Worm (Caenorhabditis elegans): ENCODE measurements around the gene mec-12.
A peak's percentile ranks its signal among the peaks of the same experiment; 100 is the strongest.

mec-12 gene

ce11 chrIII:3176775-3177174 lies 37.7 kb upstream of the mec-12 start:
- 0 out of 2 replicates have a peak, but pooled peaks have one; percentile 28 for TF ChIP-seq dox-1 (GFP tag; IDR thresholded peaks at IDR 0.05)
- peak; percentile 69 for TF ChIP-seq zfh-2 (GFP tag; conservative IDR thresholded peaks at IDR 0.05)
- TF ChIP-seq lin-26 (GFP tag; IDR thresholded peaks at IDR 0.05), result 0 out of 2 replicates have a peak, but pooled peaks have one; percentile 14
- TF ChIP-seq sea-2 (GFP tag; IDR thresholded peaks at IDR 0.05), result no peak
- peak; percentile 69; the same call in 1 of the 2 replicates for TF ChIP-seq egrh-3 (GFP tag; IDR thresholded peaks at IDR 0.05)

- no peak for TF ChIP-seq sptf-2 (GFP tag; optimal IDR thresholded peaks at IDR 0.05)
- no peak for TF ChIP-seq F37B4.10 (GFP tag; IDR thresholded peaks at IDR 0.05)
- TF ChIP-seq gei-17 (GFP tag; optimal IDR thresholded peaks at IDR 0.05), result no peak
- TF ChIP-seq nfya-1 (tag; optimal IDR thresholded peaks at IDR 0.05; ENCODE audit: borderline replicate concordance, insufficient read depth), result no peak
- TF ChIP-seq lin-40 (tag; optimal IDR thresholded peaks at IDR 0.05), result peak; percentile 18
- no peak for TF ChIP-seq B0261.1 (tag; optimal IDR thresholded peaks at IDR 0.05)
- TF ChIP-seq ama-1 (optimal IDR thresholded peaks at IDR 0.05), result no peak
- no peak for TF ChIP-seq ama-1 (GFP tag; optimal IDR thresholded peaks at IDR 0.05)
- TF ChIP-seq rec-8 (tag; optimal IDR thresholded peaks at IDR 0.05), result no peak
- TF ChIP-seq snpc-1.1 (tag; optimal IDR thresholded peaks at IDR 0.05; ENCODE audit: insufficient read depth), result peak; percentile 47
- TF ChIP-seq sdz-38 (tag; optimal IDR thresholded peaks at IDR 0.05), result no peak
- TF ChIP-seq sea-2 (GFP tag; IDR thresholded peaks at IDR 0.05), result no peak
- TF ChIP-seq Y79H2A.3 (GFP tag; conservative IDR thresholded peaks at IDR 0.05), result no peak
- TF ChIP-seq ztf-26 (tag; optimal IDR thresholded peaks at IDR 0.05), result no peak
- TF ChIP-seq lin-35 (GFP tag; optimal IDR thresholded peaks at IDR 0.05), result peak in 1 of 3 experiments; percentile 28
- TF ChIP-seq hmg-1.2 (GFP tag; IDR thresholded peaks at IDR 0.05), result peak; percentile 31; the same call in 1 of the 2 replicates
- TF ChIP-seq lag-1 (GFP tag; IDR thresholded peaks at IDR 0.05), result no peak
- no peak for TF ChIP-seq F22D6.2 (tag; optimal IDR thresholded peaks at IDR 0.05)
- no peak for TF ChIP-seq ztf-25 (GFP tag; IDR thresholded peaks at IDR 0.05)
- TF ChIP-seq pha-4 (tag; optimal IDR thresholded peaks at IDR 0.05), result no peak
- TF ChIP-seq ZK185.1 (tag; optimal IDR thresholded peaks at IDR 0.05; ENCODE audit: poor library complexity, severe bottlenecking), result no peak
- no peak for TF ChIP-seq tbp1 (GFP tag; optimal IDR thresholded peaks at IDR 0.05)
- TF ChIP-seq lsl-1 (GFP tag; optimal IDR thresholded peaks at IDR 0.05), result peak; percentile 32
- TF ChIP-seq egl-18 (GFP tag; IDR thresholded peaks at IDR 0.05), result no peak
- TF ChIP-seq Y56A3A.18 (GFP tag; IDR thresholded peaks at IDR 0.05), result no peak
- no peak for TF ChIP-seq T26A5.8 (tag; optimal IDR thresholded peaks at IDR 0.05)
- no peak for TF ChIP-seq repo-1 (tag; optimal IDR thresholded peaks at IDR 0.05)
- TF ChIP-seq madf-10 (tag; optimal IDR thresholded peaks at IDR 0.05), result no peak
- no peak for TF ChIP-seq K12H6.12 (tag; optimal IDR thresholded peaks at IDR 0.05)
- peak; percentile 41 for TF ChIP-seq F49E8.2 (tag; optimal IDR thresholded peaks at IDR 0.05; ENCODE audit: insufficient read depth)
- TF ChIP-seq cebp-2 (GFP tag; IDR thresholded peaks at IDR 0.05), result no peak
- TF ChIP-seq Y53G8AR.9 (GFP tag; conservative IDR thresholded peaks at IDR 0.05), result no peak
- TF ChIP-seq ceh-91 (GFP tag; IDR thresholded peaks at IDR 0.05), result no peak
- no peak for TF ChIP-seq akir-1 (GFP tag; optimal IDR thresholded peaks at IDR 0.05)
- no peak for TF ChIP-seq lin-54 (GFP tag; optimal IDR thresholded peaks at IDR 0.05)
- no peak for TF ChIP-seq mel-28 (tag; optimal IDR thresholded peaks at IDR 0.05; ENCODE audit: borderline replicate concordance)
- TF ChIP-seq ets-4 (GFP tag; optimal IDR thresholded peaks at IDR 0.05), result no peak
- no peak for TF ChIP-seq dpl-1 (GFP tag; optimal IDR thresholded peaks at IDR 0.05)
- no peak for TF ChIP-seq somi-1 (GFP tag; optimal IDR thresholded peaks at IDR 0.05)
- no peak for TF ChIP-seq hrde-1 (tag; optimal IDR thresholded peaks at IDR 0.05; ENCODE audit: borderline replicate concordance)
- TF ChIP-seq F33H1.4 (GFP tag; IDR thresholded peaks at IDR 0.05), result peak; percentile 49
- peak; percentile 45 for TF ChIP-seq xnd-1 (tag; optimal IDR thresholded peaks at IDR 0.05)
- no peak for TF ChIP-seq hlh-26 (GFP tag; conservative IDR thresholded peaks at IDR 0.05)
These were observed 36.0 kb upstream of the mec-12 start, which contains the start of gene R148.3 for ce11 chrIII:3174985-3175384. Gene R148.3, plus strand, starts transcription at chrIII:3175331.

All from whole organism, young adult.